Fruit fly (Drosophila melanogaster) whole organism, embryonic: ENCODE measurements around the gene gcm.
A peak's percentile ranks its signal among the peaks of the same experiment; 100 is the strongest.

Source experiments
- Antp ChIP-seq: fragments of 200-800 bp; sonication (Bioruptor generic); optimal IDR thresholded peaks from 3 replicates; lab custom pipeline; 2016; ENCODE audit warnings: missing biosample characterization, missing genetic modification characterization
- CG10565 ChIP-seq: fragments of 200-800 bp; sonication (Bioruptor generic); optimal IDR thresholded peaks from 3 replicates; lab custom pipeline; 2016; ENCODE audit warnings: missing biosample characterization, mild to moderate bottlenecking, missing genetic modification characterization
- CG12744 ChIP-seq: fragments of 200-800 bp; sonication (Bioruptor generic); optimal IDR thresholded peaks from 2 replicates; lab custom pipeline; 2016; ENCODE audit warnings: missing biosample characterization, missing genetic modification characterization
- CG13296 ChIP-seq: fragments of 200-800 bp; sonication (Bioruptor generic); optimal IDR thresholded peaks from 3 replicates; lab custom pipeline; 2018; ENCODE audit warnings: missing biosample characterization, mild to moderate bottlenecking, missing genetic modification characterization
- CG13624 ChIP-seq: fragments of 200-800 bp; sonication (Bioruptor generic); optimal IDR thresholded peaks from 2 replicates; lab custom pipeline; 2016; ENCODE audit warnings: missing biosample characterization, missing genetic modification characterization
- CG14441 ChIP-seq: fragments of 200-800 bp; sonication (Bioruptor generic); IDR thresholded peaks from 2 replicates; pipeline ENCODE4 v1.3.6; 2022; ENCODE audit warnings: missing biosample characterization, missing genetic modification characterization
- CG14965 ChIP-seq: fragments of 200-800 bp; sonication (Bioruptor generic); optimal IDR thresholded peaks from 2 replicates; lab custom pipeline; 2016; ENCODE audit warnings: missing biosample characterization, missing genetic modification characterization, borderline replicate concordance
- CG15011 ChIP-seq: fragments of 200-800 bp; sonication (Bioruptor generic); optimal IDR thresholded peaks from 3 replicates; lab custom pipeline; 2018; ENCODE audit warnings: missing biosample characterization, mild to moderate bottlenecking, missing genetic modification characterization
- CG15073 ChIP-seq: fragments of 200-800 bp; sonication (Bioruptor generic); optimal IDR thresholded peaks from 2 replicates; lab custom pipeline; 2016; ENCODE audit warnings: missing biosample characterization, missing genetic modification characterization
- CG16813 ChIP-seq: fragments of 200-800 bp; sonication (Bioruptor generic); IDR thresholded peaks from 3 replicates; pipeline ENCODE4 v1.3.6; 2022; ENCODE audit warnings: missing biosample characterization, missing genetic modification characterization; ENCODE audit not compliant: partially characterized antibody
- CG16815 ChIP-seq: fragments of 200-800 bp; sonication (Bioruptor generic); optimal IDR thresholded peaks from 3 replicates; lab custom pipeline; 2017; ENCODE audit warnings: missing biosample characterization, mild to moderate bottlenecking, missing genetic modification characterization
- CG1792 ChIP-seq: fragments of 200-800 bp; sonication (Bioruptor generic); optimal IDR thresholded peaks from 2 replicates; lab custom pipeline; 2016; ENCODE audit warnings: missing biosample characterization, missing genetic modification characterization
- CG18262 ChIP-seq: fragments of 200-800 bp; optimal IDR thresholded peaks from 3 replicates; lab custom pipeline; 2019; ENCODE audit warnings: missing biosample characterization, mild to moderate bottlenecking, missing genetic modification characterization, moderate library complexity
- CG2120 ChIP-seq: fragments of 200-800 bp; sonication (Bioruptor generic); optimal IDR thresholded peaks from 3 replicates; lab custom pipeline; 2016; ENCODE audit warnings: missing biosample characterization, missing genetic modification characterization
- CG2202 ChIP-seq: fragments of 200-800 bp; sonication (Bioruptor generic); optimal IDR thresholded peaks from 2 replicates; lab custom pipeline; 2018; ENCODE audit warnings: missing biosample characterization, mild to moderate bottlenecking, missing genetic modification characterization
- CG2712 ChIP-seq: fragments of 200-800 bp; optimal IDR thresholded peaks from 3 replicates; lab custom pipeline; 2019; ENCODE audit warnings: missing biosample characterization, mild to moderate bottlenecking, missing genetic modification characterization, moderate library complexity
- CG30020 ChIP-seq: fragments of 200-800 bp; optimal IDR thresholded peaks from 2 replicates; lab custom pipeline; 2019; ENCODE audit warnings: missing biosample characterization, mild to moderate bottlenecking, missing genetic modification characterization, moderate library complexity
- CG4328 ChIP-seq: fragments of 200-800 bp; sonication (Bioruptor generic); optimal IDR thresholded peaks from 3 replicates; lab custom pipeline; 2017; ENCODE audit warnings: missing biosample characterization, missing genetic modification reagents, missing genetic modification characterization
- CG4617 ChIP-seq: fragments of 200-800 bp; sonication (Bioruptor generic); optimal IDR thresholded peaks from 3 replicates; lab custom pipeline; 2016; ENCODE audit warnings: missing biosample characterization, missing genetic modification characterization, borderline replicate concordance
- CG4854 ChIP-seq: fragments of 200-800 bp; sonication (Bioruptor generic); optimal IDR thresholded peaks from 2 replicates; lab custom pipeline; 2016; ENCODE audit warnings: missing biosample characterization, missing genetic modification characterization, inconsistent platforms
- CG6175 ChIP-seq: fragments of 200-800 bp; sonication (Bioruptor generic); IDR thresholded peaks from 3 replicates; pipeline ENCODE4 v1.3.6; 2022; ENCODE audit warnings: missing biosample characterization, missing genetic modification characterization
- CG6689 ChIP-seq: fragments of 200-800 bp; sonication (Bioruptor generic); IDR thresholded peaks from 2 replicates; pipeline ENCODE4 v1.3.6; 2022; ENCODE audit warnings: missing biosample characterization, missing genetic modification characterization
- CG6791 ChIP-seq: fragments of 200-800 bp; sonication (Bioruptor generic); IDR thresholded peaks from 3 replicates; pipeline ENCODE4 v1.3.6; 2022; ENCODE audit warnings: missing biosample characterization, missing genetic modification characterization; ENCODE audit not compliant: partially characterized antibody
- CG7271 ChIP-seq: fragments of 200-800 bp; sonication (Bioruptor generic); optimal IDR thresholded peaks from 2 replicates; lab custom pipeline; 2018; ENCODE audit warnings: missing biosample characterization, mild to moderate bottlenecking, missing genetic modification characterization, moderate library complexity
- CTCF ChIP-seq: fragments of 200-800 bp; sonication (Bioruptor generic); optimal IDR thresholded peaks from 2 replicates; lab custom pipeline; 2017; ENCODE audit warnings: missing biosample characterization, mild to moderate bottlenecking, missing genetic modification characterization, moderate library complexity
- Dip3 ChIP-seq: fragments of 200-800 bp; sonication (Bioruptor generic); optimal IDR thresholded peaks from 3 replicates; lab custom pipeline; 2016; ENCODE audit warnings: missing biosample characterization, missing genetic modification characterization
- Elba2 ChIP-seq: fragments of 200-800 bp; sonication (Bioruptor generic); optimal IDR thresholded peaks from 3 replicates; lab custom pipeline; 2016; ENCODE audit warnings: missing biosample characterization, missing genetic modification characterization
- Kr ChIP-seq: fragments of 200-800 bp; sonication (Bioruptor generic); optimal IDR thresholded peaks from 2 replicates; lab custom pipeline; 2017; ENCODE audit warnings: missing biosample characterization, mild to moderate bottlenecking, missing genetic modification characterization
- Mrtf ChIP-seq: fragments of 200-800 bp; sonication (Bioruptor generic); IDR thresholded peaks from 3 replicates; pipeline ENCODE4 v1.3.6; 2022; ENCODE audit warnings: missing biosample characterization, missing genetic modification characterization
- Poxn ChIP-seq: fragments of 200-800 bp; sonication (Bioruptor generic); IDR thresholded peaks from 2 replicates; pipeline ENCODE4 v1.3.6; 2022; ENCODE audit warnings: missing biosample characterization, missing genetic modification characterization
- Rx ChIP-seq: fragments of 200-800 bp; sonication (Bioruptor generic); IDR thresholded peaks from 2 replicates; pipeline ENCODE4 v1.3.6; 2022; ENCODE audit warnings: missing biosample characterization, missing genetic modification characterization
- Stat92E ChIP-seq, 3 experiments: fragments of >200 bp in 2 of 3; fragments of 200-800 bp in 1 of 3; sonication (Bioruptor generic) in 1 of 3; optimal IDR thresholded peaks; 2 replicates each; lab custom pipeline; 2017 to 2019; ENCODE audit warnings: missing biosample characterization in 3 of 3, missing genetic modification characterization in 3 of 3, mild to moderate bottlenecking in 1 of 3, moderate library complexity in 1 of 3
- Tbp ChIP-seq: fragments of >200 bp; optimal IDR thresholded peaks from 2 replicates; lab custom pipeline; 2018; ENCODE audit warnings: missing biosample characterization, missing genetic modification characterization
- ab ChIP-seq: fragments of 200-800 bp; sonication (Bioruptor generic); optimal IDR thresholded peaks from 2 replicates; lab custom pipeline; 2016; ENCODE audit warnings: missing biosample characterization, missing genetic modification characterization
- cas ChIP-seq: fragments of 200-800 bp; sonication (Bioruptor generic); IDR thresholded peaks from 2 replicates; pipeline ENCODE4 v1.3.6; 2022; ENCODE audit warnings: missing biosample characterization, missing genetic modification characterization
- croc ChIP-seq: fragments of 200-800 bp; sonication (Bioruptor generic); conservative IDR thresholded peaks from 3 replicates; pipeline ENCODE4 v1.3.6; 2022; ENCODE audit warnings: missing biosample characterization, missing genetic modification characterization
- disco-r ChIP-seq: fragments of 200-800 bp; sonication (Bioruptor generic); optimal IDR thresholded peaks from 2 replicates; lab custom pipeline; 2016; ENCODE audit warnings: missing biosample characterization, missing genetic modification characterization
- emc ChIP-seq: fragments of 200-800 bp; sonication (Bioruptor generic); optimal IDR thresholded peaks from 2 replicates; lab custom pipeline; 2016; ENCODE audit warnings: missing biosample characterization, missing genetic modification characterization
- esg ChIP-seq: fragments of 200-800 bp; sonication (Bioruptor generic); conservative IDR thresholded peaks from 2 replicates; pipeline ENCODE4 v1.3.6; 2022; ENCODE audit warnings: missing biosample characterization, missing genetic modification characterization
- fd3F ChIP-seq: fragments of 200-800 bp; sonication (Bioruptor generic); optimal IDR thresholded peaks from 2 replicates; lab custom pipeline; 2018; ENCODE audit warnings: missing biosample characterization, mild to moderate bottlenecking, missing genetic modification characterization, moderate library complexity
- kni ChIP-seq: fragments of 200-800 bp; sonication (Bioruptor generic); optimal IDR thresholded peaks from 3 replicates; lab custom pipeline; 2017; ENCODE audit warnings: mild to moderate bottlenecking, missing biosample characterization, missing genetic modification reagents, missing genetic modification characterization
- knrl ChIP-seq: fragments of 200-800 bp; sonication (Bioruptor generic); IDR thresholded peaks from 3 replicates; pipeline ENCODE4 v1.3.6; 2022; ENCODE audit warnings: missing biosample characterization, missing genetic modification characterization; ENCODE audit not compliant: partially characterized antibody
- lola ChIP-seq, 3 experiments: fragments of >200 bp in 2 of 3; fragments of 200-800 bp in 1 of 3; sonication (Bioruptor generic) in 1 of 3; optimal IDR thresholded peaks; 2 replicates each; lab custom pipeline; 2017 to 2019; ENCODE audit warnings: missing biosample characterization in 3 of 3, missing genetic modification characterization in 3 of 3, mild to moderate bottlenecking in 1 of 3, moderate library complexity in 1 of 3
- peb ChIP-seq: fragments of 200-800 bp; sonication (Bioruptor generic); IDR thresholded peaks from 2 replicates; pipeline ENCODE4 v1.3.6; 2022; ENCODE audit warnings: missing biosample characterization, missing genetic modification characterization
- pzg ChIP-seq: fragments of 200-800 bp; sonication (Bioruptor generic); optimal IDR thresholded peaks from 3 replicates; lab custom pipeline; 2018; ENCODE audit warnings: missing biosample characterization, mild to moderate bottlenecking, missing genetic modification characterization, moderate library complexity
- sens ChIP-seq: fragments of 200-800 bp; sonication (Bioruptor generic); peaks from one replicate; lab custom pipeline; 2016; ENCODE audit warnings: missing biosample characterization, missing genetic modification characterization
- sens-2 ChIP-seq: fragments of 200-800 bp; sonication (Bioruptor generic); IDR thresholded peaks from 2 replicates; pipeline ENCODE4 v1.3.6; 2022; ENCODE audit warnings: missing biosample characterization, missing genetic modification characterization
- sna ChIP-seq: fragments of 200-800 bp; sonication (Bioruptor generic); IDR thresholded peaks from 2 replicates; pipeline ENCODE4 v1.3.6; 2022; ENCODE audit warnings: missing biosample characterization, missing genetic modification characterization; ENCODE audit not compliant: partially characterized antibody
- unc-4 ChIP-seq: fragments of 200-800 bp; sonication (Bioruptor generic); IDR thresholded peaks from 2 replicates; pipeline ENCODE4 v1.3.6; 2022; ENCODE audit warnings: missing biosample characterization, missing genetic modification characterization; ENCODE audit not compliant: partially characterized antibody
- usp ChIP-seq: fragments of >200 bp; optimal IDR thresholded peaks from 2 replicates; lab custom pipeline; 2017; ENCODE audit warnings: missing biosample characterization, missing genetic modification characterization
- vfl ChIP-seq: fragments of 200-800 bp; sonication (Bioruptor generic); optimal IDR thresholded peaks from 2 replicates; lab custom pipeline; 2016; ENCODE audit warnings: missing biosample characterization, missing genetic modification characterization

Gene gcm

dm6 chr2L:9567398-9567856, 14.1 kb downstream of the gcm start (continued):
- TF ChIP-seq Poxn (GFP tag; lab: Robert Waterston, UW), result peak; percentile 72; the same call in 1 of the 2 replicates
- peak; percentile 88 for TF ChIP-seq CG1792 (GFP tag; lab: Kevin White, UChicago)
- peak; percentile 86 for TF ChIP-seq Antp (GFP tag; lab: Kevin White, UChicago)
- TF ChIP-seq CG4854 (GFP tag; lab: Kevin White, UChicago), result peak; percentile 97
- TF ChIP-seq Elba2, result no peak
- TF ChIP-seq CG14965 (GFP tag; lab: Kevin White, UChicago), result peak; percentile 86
- peak; percentile 95 for TF ChIP-seq CG12744 (GFP tag; lab: Kevin White, UChicago)
- no peak; the same call in 1 of the 2 replicates for TF ChIP-seq sna (GFP tag; lab: Robert Waterston, UW)
- TF ChIP-seq Mrtf (GFP tag; lab: Robert Waterston, UW), result peak; percentile 89
- no peak for TF ChIP-seq knrl (GFP tag; lab: Robert Waterston, UW)
- peak; percentile 17; the same call in 1 of the 2 replicates for TF ChIP-seq unc-4 (GFP tag; lab: Robert Waterston, UW)
- peak; percentile 98 for TF ChIP-seq sens-2 (GFP tag; lab: Robert Waterston, UW)
- peak; percentile 88 for TF ChIP-seq CG4617 (GFP tag; lab: Kevin White, UChicago)
- peak; percentile 89 for TF ChIP-seq CG14441
- peak; percentile 76 for TF ChIP-seq Kr (GFP tag; lab: Kevin White, UChicago)
- TF ChIP-seq CG6689 (GFP tag; lab: Robert Waterston, UW), result peak; percentile 87
- TF ChIP-seq esg (GFP tag; lab: Robert Waterston, UW), result peak; percentile 64
- no peak for TF ChIP-seq CG16813 (GFP tag; lab: Robert Waterston, UW)
- TF ChIP-seq peb (GFP tag; lab: Robert Waterston, UW), result peak; percentile 86
- peak; percentile 57; the same call in 2 of the 3 replicates for TF ChIP-seq croc (GFP tag; lab: Robert Waterston, UW)
- TF ChIP-seq CG6175, result peak; percentile 94
- TF ChIP-seq cas (GFP tag; lab: Robert Waterston, UW), result peak; percentile 77
- TF ChIP-seq CG4328 (GFP tag; lab: Kevin White, UChicago), result peak; percentile 99
- TF ChIP-seq CG15073, result peak; percentile 65
- peak; percentile 97 for TF ChIP-seq CG7271
- no peak for TF ChIP-seq Stat92E (GFP tag; optimal IDR thresholded peaks at IDR 0.05; lab: Kevin White, UChicago)
- TF ChIP-seq CG2120 (GFP tag; lab: Kevin White, UChicago), result peak; percentile 82
- TF ChIP-seq vfl (GFP tag; lab: Kevin White, UChicago), result peak; percentile 92
- TF ChIP-seq Tbp (GFP tag; lab: Kevin White, UChicago), result no peak
- TF ChIP-seq lola (GFP tag; optimal IDR thresholded peaks at IDR 0.05; lab: Kevin White, UChicago), result peak in 1 of 3 experiments; percentile 65
- no peak for TF ChIP-seq CG16815
- no peak for TF ChIP-seq ab (GFP tag; lab: Kevin White, UChicago)
- TF ChIP-seq CG2712, result peak; percentile 93
- TF ChIP-seq CG13296 (GFP tag; lab: Kevin White, UChicago), result peak; percentile 100
- no peak for TF ChIP-seq usp (GFP tag; lab: Kevin White, UChicago)
- TF ChIP-seq disco-r, result peak; percentile 97
- TF ChIP-seq Dip3 (GFP tag; lab: Kevin White, UChicago), result peak; percentile 92
- peak; percentile 95 for TF ChIP-seq Rx (GFP tag; lab: Robert Waterston, UW)
- no peak for TF ChIP-seq CG6791 (GFP tag; lab: Robert Waterston, UW)
- TF ChIP-seq emc (GFP tag; lab: Kevin White, UChicago), result peak; percentile 95
- TF ChIP-seq CG13624 (GFP tag; lab: Kevin White, UChicago), result peak; percentile 96
- peak; percentile 98 for TF ChIP-seq kni
- TF ChIP-seq pzg (GFP tag; lab: Kevin White, UChicago), result peak; percentile 44
- TF ChIP-seq CG2202, result peak; percentile 94
- TF ChIP-seq fd3F (GFP tag; lab: Kevin White, UChicago), result peak; percentile 98
- TF ChIP-seq CG10565, result peak; percentile 90
- TF ChIP-seq CG15011 (GFP tag; lab: Kevin White, UChicago), result peak; percentile 99
- TF ChIP-seq CG18262 (tag; lab: Kevin White, UChicago), result peak; percentile 91
- TF ChIP-seq sens (GFP tag; lab: Kevin White, UChicago), result peak; percentile 99
- TF ChIP-seq CG30020 (tag; lab: Kevin White, UChicago), result peak; percentile 54
- peak; percentile 96 for TF ChIP-seq CTCF (GFP tag; lab: Kevin White, UChicago)
